Worm (Caenorhabditis elegans): ENCODE results near the gene slcr-46.3.

DNA sequence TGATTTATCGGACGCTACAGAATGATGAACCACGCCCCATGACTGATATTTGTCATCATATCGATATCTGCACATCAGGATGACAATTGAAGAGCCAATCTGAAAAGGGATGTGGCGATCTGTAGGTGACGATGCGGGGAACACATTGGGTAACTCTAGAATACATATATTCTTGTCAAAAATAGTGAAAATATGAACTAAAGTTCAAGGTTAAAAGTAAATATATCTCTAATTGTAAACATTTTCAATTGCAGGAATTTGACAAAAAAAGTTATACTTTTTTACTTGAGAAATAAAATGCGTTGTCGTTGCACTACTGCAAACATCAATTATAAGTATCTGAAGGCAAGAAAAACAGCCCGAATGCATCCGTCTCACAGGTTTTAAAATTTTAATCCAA, 29.0 kb upstream of the slcr-46.3 start, which contains the start of gene F58E6.6:
- no peak for TF ChIP-seq lin-54 (GFP tag; optimal IDR thresholded peaks at IDR 0.05)
- no peak for TF ChIP-seq athp-1 (tag; optimal IDR thresholded peaks at IDR 0.05)
- TF ChIP-seq T26A5.8 (tag; optimal IDR thresholded peaks at IDR 0.05): no peak
- TF ChIP-seq F57A8.1 (GFP tag; optimal IDR thresholded peaks at IDR 0.05): no peak
